Fruit fly (Drosophila melanogaster) whole organism: ENCODE results near the gene CG33282.

Experiments used
- CG8478 ChIP-seq: fragments of >200 bp; optimal IDR thresholded peaks from 2 replicates; lab custom pipeline; 2018; ENCODE audit warnings: inconsistent platforms
- Dll ChIP-seq: fragments of >200 bp; optimal IDR thresholded peaks from 2 replicates; lab custom pipeline; 2017
- pan ChIP-seq: fragments of >200 bp; optimal IDR thresholded peaks from 2 replicates; lab custom pipeline; 2017
- psq ChIP-seq: fragments of >200 bp; optimal IDR thresholded peaks from 2 replicates; lab custom pipeline; 2017
- usp ChIP-seq: fragments of >200 bp; optimal IDR thresholded peaks from 2 replicates; lab custom pipeline; 2017; ENCODE audit warnings: missing biosample characterization, missing genetic modification characterization, mixed read lengths

DNA sequence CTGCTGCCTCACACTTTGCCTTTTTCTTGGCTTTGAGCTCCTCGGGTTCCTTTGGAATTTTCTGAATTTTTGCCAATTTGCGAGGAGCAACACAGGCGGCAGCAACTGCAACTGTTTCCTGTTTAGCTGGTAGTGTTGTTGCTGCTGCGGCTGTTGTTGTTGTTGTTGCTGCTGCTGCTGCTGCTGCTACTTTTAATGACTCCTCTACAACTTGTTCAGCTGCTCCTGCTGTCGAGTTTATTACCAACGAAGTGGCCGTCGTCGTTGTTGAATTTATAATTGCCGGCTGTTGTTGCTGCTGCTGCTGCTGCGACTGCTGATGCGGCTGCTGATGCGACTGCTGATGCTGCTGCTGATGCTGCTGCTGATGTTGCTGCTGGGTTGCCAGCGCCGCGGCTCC lies 25.2 kb downstream of the CG33282 start:
- TF ChIP-seq psq (no peak), pan (lab: Kevin White, UChicago) (no peak), Dll (lab: Kevin White, UChicago) (no peak), CG8478 (lab: Kevin White, UChicago) (no peak), usp (GFP tag; lab: Kevin White, UChicago) (no peak)
